Worm (Caenorhabditis elegans) whole organism, midembryonic: Measurements from ENCODE around the gene K01A12.2.

Source experiments
- T22C8.4 ChIP-seq: fragments of 200-800 bp; sonication (Bioruptor generic); IDR thresholded peaks from 2 replicates; pipeline ENCODE4 v1.3.6; 2022; ENCODE audit warnings: missing genetic modification characterization, missing compliant biosample characterization
- flt-1 ChIP-seq: fragments of 200-800 bp; sonication (Bioruptor generic); IDR thresholded peaks from 2 replicates; pipeline ENCODE4 v1.3.6; 2022; ENCODE audit warnings: missing genetic modification characterization, missing compliant biosample characterization
- klf-2 ChIP-seq: fragments of 200-800 bp; sonication (Bioruptor generic); conservative IDR thresholded peaks from 2 replicates; pipeline ENCODE4 v1.3.6; 2022; ENCODE audit warnings: missing genetic modification reagents, missing genetic modification characterization, missing compliant biosample characterization
- med-1 ChIP-seq: sonication (generic microtip); optimal IDR thresholded peaks from 2 replicates; lab custom pipeline; 2017; ENCODE audit warnings: missing genetic modification characterization, mild to moderate bottlenecking, missing compliant biosample characterization, antibody characterized with exemption, missing genetic modification reagents; ENCODE audit not compliant: insufficient read depth
- ref-1 ChIP-seq: fragments of 200-800 bp; sonication (Bioruptor generic); conservative IDR thresholded peaks from 2 replicates; pipeline ENCODE4 v1.3.6; 2022; ENCODE audit warnings: missing genetic modification reagents, missing genetic modification characterization, missing compliant biosample characterization
- tab-1 ChIP-seq: fragments of 200-800 bp; sonication (Bioruptor generic); IDR thresholded peaks from 2 replicates; pipeline ENCODE4 v1.3.6; 2022; ENCODE audit warnings: missing genetic modification characterization, missing compliant biosample characterization
- ztf-23 ChIP-seq: fragments of 200-800 bp; sonication (Bioruptor generic); IDR thresholded peaks from 2 replicates; pipeline ENCODE4 v1.3.6; 2022; ENCODE audit warnings: missing genetic modification reagents, missing genetic modification characterization, missing compliant biosample characterization

DNA sequence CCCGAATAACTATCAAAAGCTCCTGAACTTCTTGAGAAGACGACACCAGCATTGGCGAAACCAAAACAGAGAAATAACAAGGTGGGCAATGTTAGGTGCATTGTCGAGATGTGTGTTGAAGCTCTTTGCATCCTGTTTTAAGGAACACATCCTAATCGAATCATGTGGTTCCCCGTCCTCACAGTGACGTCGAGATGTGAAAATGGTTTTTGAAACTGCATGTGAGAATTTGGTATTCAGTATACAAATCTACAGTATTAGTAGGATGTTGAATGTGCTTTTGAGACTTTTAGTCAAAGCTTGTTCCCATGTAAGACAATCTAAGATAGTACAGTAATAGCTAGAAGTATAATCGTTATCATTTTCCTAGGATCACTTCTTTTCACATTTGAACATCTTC lies 15.5 kb upstream of the K01A12.2 start, which contains the start of gene F18E9.7:
- TF ChIP-seq ref-1 (GFP tag; lab: Robert Waterston, UW) (no peak), ztf-23 (GFP tag; lab: Robert Waterston, UW) (no peak), tab-1 (GFP tag; lab: Robert Waterston, UW) (no peak), flt-1 (GFP tag; lab: Robert Waterston, UW) (no peak), T22C8.4 (GFP tag; lab: Robert Waterston, UW) (no peak), med-1 (GFP tag; lab: Kevin White, UChicago) (no peak), klf-2 (no peak)
